Fruit fly (Drosophila melanogaster): ENCODE data around the gene RasGAP1.

Gene RasGAP1

dm6 chr3L:9855784-9856426, 820 bp upstream of the RasGAP1 start:
- TF ChIP-seq Mio (GFP tag; optimal IDR thresholded peaks at IDR 0.05) (peak; percentile 56), CG32264 (GFP tag; optimal IDR thresholded peaks at IDR 0.05) (peak; percentile 94), CG9705 (GFP tag; optimal IDR thresholded peaks at IDR 0.05) (peak; percentile 91), usp (GFP tag; optimal IDR thresholded peaks at IDR 0.05) (no peak), foxo (GFP tag; optimal IDR thresholded peaks at IDR 0.05) (peak; percentile 81 to 97), Jra (GFP tag; optimal IDR thresholded peaks at IDR 0.05) (peak; percentile 83), brk (GFP tag; optimal IDR thresholded peaks at IDR 0.05) (peak; percentile 55), lola (GFP tag; optimal IDR thresholded peaks at IDR 0.05) (no peak), Abd-B (GFP tag; optimal IDR thresholded peaks at IDR 0.05) (no peak), pan (optimal IDR thresholded peaks at IDR 0.05) (no peak), dl (GFP tag; optimal IDR thresholded peaks at IDR 0.05; ENCODE audit: insufficient read depth in 1 of 2, partially characterized antibody in 2 of 2) (no peak), dmrt93B (GFP tag; optimal IDR thresholded peaks at IDR 0.05) (peak; percentile 91), Sp1 (GFP tag; optimal IDR thresholded peaks at IDR 0.05) (peak; percentile 93), HLH106 (tag; optimal IDR thresholded peaks at IDR 0.05) (peak; percentile 94), rgr (GFP tag; optimal IDR thresholded peaks at IDR 0.05) (peak; percentile 92), OdsH (GFP tag; optimal IDR thresholded peaks at IDR 0.05) (peak; percentile 93), h (GFP tag; optimal IDR thresholded peaks at IDR 0.05) (peak; percentile 98), Rel (GFP tag; optimal IDR thresholded peaks at IDR 0.05) (peak; percentile 74), Rel (tag; optimal IDR thresholded peaks at IDR 0.05) (peak; percentile 64), N (GFP tag; optimal IDR thresholded peaks at IDR 0.05) (no peak), ey (GFP tag; optimal IDR thresholded peaks at IDR 0.05) (peak; percentile 95), Hr78 (GFP tag; optimal IDR thresholded peaks at IDR 0.05) (no peak), Dfd (GFP tag; optimal IDR thresholded peaks at IDR 0.05) (no peak), br (GFP tag; optimal IDR thresholded peaks at IDR 0.05) (peak; percentile 97), tai (GFP tag; optimal IDR thresholded peaks at IDR 0.05) (no peak), dsf (GFP tag; optimal IDR thresholded peaks at IDR 0.05; ENCODE audit: borderline replicate concordance) (peak; percentile 37), Hnf4 (GFP tag; optimal IDR thresholded peaks at IDR 0.05) (peak; percentile 89), sv (GFP tag; optimal IDR thresholded peaks at IDR 0.05) (peak; percentile 96), sage (GFP tag; optimal IDR thresholded peaks at IDR 0.05) (peak; percentile 82), Hr83 (GFP tag; optimal IDR thresholded peaks at IDR 0.05; ENCODE audit: poor library complexity, severe bottlenecking) (no peak), woc (GFP tag; optimal IDR thresholded peaks at IDR 0.05) (peak; percentile 91), psq (GFP tag; optimal IDR thresholded peaks at IDR 0.05) (peak; percentile 84), GATAd (GFP tag; optimal IDR thresholded peaks at IDR 0.05) (no peak), fru (GFP tag; optimal IDR thresholded peaks at IDR 0.05) (peak; percentile 98), jim (GFP tag; optimal IDR thresholded peaks at IDR 0.05) (no peak), Dif (GFP tag; optimal IDR thresholded peaks at IDR 0.05; ENCODE audit: partially characterized antibody) (no peak), CrebA (GFP tag; optimal IDR thresholded peaks at IDR 0.05; ENCODE audit: borderline replicate concordance) (no peak), Vsx2 (GFP tag; optimal IDR thresholded peaks at IDR 0.05; ENCODE audit: partially characterized antibody) (no peak), Myc (optimal IDR thresholded peaks at IDR 0.05) (no peak)

DNA sequence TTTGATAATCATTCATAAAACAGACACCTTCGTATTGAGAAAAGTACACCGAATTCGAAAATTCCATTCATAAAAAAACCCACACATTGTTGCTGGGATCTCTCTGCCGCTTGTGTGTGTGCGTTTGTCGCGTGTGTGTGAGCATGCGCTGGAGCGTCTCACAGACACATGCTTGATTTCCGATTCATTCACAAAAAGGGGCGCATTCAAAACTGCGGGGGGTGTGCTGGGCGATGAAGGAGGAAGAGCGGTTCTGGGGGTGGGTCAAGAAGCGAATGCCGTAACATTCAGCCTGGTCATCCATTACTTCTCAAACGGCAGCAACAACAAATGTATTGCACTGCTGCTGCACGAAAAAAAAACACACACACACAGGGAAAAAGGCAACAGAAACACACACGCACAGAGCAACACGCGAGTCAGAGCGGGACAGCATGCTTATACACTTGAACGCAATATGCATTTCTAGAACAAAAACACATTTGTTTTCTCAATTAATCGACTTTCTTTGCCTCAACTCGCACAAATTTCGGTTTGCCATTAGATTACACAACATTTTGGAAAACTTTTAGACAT, 1.1 kb downstream of the RasGAP1 start:
- TF ChIP-seq tai (GFP tag; optimal IDR thresholded peaks at IDR 0.05), result no peak
- no peak for TF ChIP-seq Abd-B (GFP tag; optimal IDR thresholded peaks at IDR 0.05)
- TF ChIP-seq dsf (GFP tag; optimal IDR thresholded peaks at IDR 0.05; ENCODE audit: borderline replicate concordance), result no peak
- no peak for TF ChIP-seq Vsx2 (GFP tag; optimal IDR thresholded peaks at IDR 0.05; ENCODE audit: partially characterized antibody)
- TF ChIP-seq GATAd (GFP tag; optimal IDR thresholded peaks at IDR 0.05), result no peak
- peak; percentile 62 for TF ChIP-seq h (GFP tag; optimal IDR thresholded peaks at IDR 0.05)
- TF ChIP-seq rgr (GFP tag; optimal IDR thresholded peaks at IDR 0.05), result no peak
- TF ChIP-seq foxo (GFP tag; optimal IDR thresholded peaks at IDR 0.05), result peak in 1 of 2 experiments; percentile 25
- peak; percentile 21 for TF ChIP-seq Dif (GFP tag; optimal IDR thresholded peaks at IDR 0.05; ENCODE audit: partially characterized antibody)
- no peak for TF ChIP-seq Rel (GFP tag; optimal IDR thresholded peaks at IDR 0.05)
- TF ChIP-seq Rel (tag; optimal IDR thresholded peaks at IDR 0.05), result peak; percentile 90
- no peak for TF ChIP-seq HLH106 (tag; optimal IDR thresholded peaks at IDR 0.05)
- peak; percentile 86 for TF ChIP-seq fru (GFP tag; optimal IDR thresholded peaks at IDR 0.05)
- TF ChIP-seq brk (GFP tag; optimal IDR thresholded peaks at IDR 0.05), result peak; percentile 2
- TF ChIP-seq psq (GFP tag; optimal IDR thresholded peaks at IDR 0.05), result peak; percentile 66
- TF ChIP-seq Jra (GFP tag; optimal IDR thresholded peaks at IDR 0.05), result peak; percentile 20
- TF ChIP-seq dl (GFP tag; optimal IDR thresholded peaks at IDR 0.05; ENCODE audit: insufficient read depth in 1 of 2, partially characterized antibody in 2 of 2), result peak in 1 of 2 experiments; percentile 61
- peak; percentile 28 for TF ChIP-seq N (GFP tag; optimal IDR thresholded peaks at IDR 0.05)

All from whole organism, wandering third instar larva.